Worm (Caenorhabditis elegans): ENCODE data around the gene nspe-2.

DNA sequence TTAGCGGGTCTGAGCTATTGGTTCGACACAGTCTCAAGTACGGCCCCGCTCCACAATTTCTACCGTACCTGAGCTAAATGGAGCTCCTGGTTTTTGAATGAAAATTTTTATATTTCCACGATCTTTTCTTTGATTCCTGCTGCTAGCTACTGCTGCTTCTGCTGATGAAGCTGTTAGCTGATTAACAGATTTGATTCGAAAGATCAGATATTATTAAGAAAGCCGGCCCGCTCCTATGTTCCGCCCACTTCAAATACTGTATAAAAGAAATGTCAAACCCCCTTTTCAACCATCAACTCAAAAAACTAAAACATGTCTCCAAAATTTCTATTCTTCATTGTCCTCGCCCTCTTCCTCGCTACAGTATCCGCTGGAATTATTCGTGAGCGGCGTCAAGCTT is 1.6 kb downstream of the nspe-2 start, which contains the start of gene nspe-3:
- TF ChIP-seq elt-1 (tag; optimal IDR thresholded peaks at IDR 0.05) (no peak), nhr-11 (tag; optimal IDR thresholded peaks at IDR 0.05) (no peak), lin-13 (GFP tag; optimal IDR thresholded peaks at IDR 0.05) (no peak), blmp-1 (tag; optimal IDR thresholded peaks at IDR 0.05; ENCODE audit: insufficient read depth) (no peak), nhr-237 (tag; optimal IDR thresholded peaks at IDR 0.05) (no peak), nhr-77 (tag; optimal IDR thresholded peaks at IDR 0.05) (no peak), ama-1 (optimal IDR thresholded peaks at IDR 0.05) (no peak), nhr-12 (tag; optimal IDR thresholded peaks at IDR 0.05) (no peak), lsy-2 (tag; optimal IDR thresholded peaks at IDR 0.05) (no peak)

All from whole organism, L2 larva.